Fruit fly (Drosophila melanogaster) whole organism, prepupa: ENCODE results near the gene mldr.

ENCODE experiments used
- Blimp-1 ChIP-seq: fragments of 200-800 bp; sonication (Bioruptor generic); optimal IDR thresholded peaks from 3 replicates; lab custom pipeline; 2017; ENCODE audit warnings: missing biosample characterization, missing genetic modification characterization, mild to moderate bottlenecking, moderate library complexity, missing genetic modification reagents
- CG10631 ChIP-seq: fragments of 200-800 bp; sonication (Bioruptor generic); optimal IDR thresholded peaks from 2 replicates; lab custom pipeline; 2016; ENCODE audit warnings: missing biosample characterization, missing genetic modification characterization
- CG10669 ChIP-seq: fragments of 200-800 bp; sonication (Bioruptor generic); optimal IDR thresholded peaks from 3 replicates; lab custom pipeline; 2018; ENCODE audit warnings: missing biosample characterization, mild to moderate bottlenecking, missing genetic modification characterization, moderate library complexity
- CG11294 ChIP-seq: fragments of 200-800 bp; sonication (Bioruptor generic); IDR thresholded peaks from 2 replicates; pipeline ENCODE4 v1.3.6; 2022; ENCODE audit warnings: missing biosample characterization, missing genetic modification characterization
- CG11762 ChIP-seq: fragments of 200-800 bp; sonication (Bioruptor generic); optimal IDR thresholded peaks from 3 replicates; lab custom pipeline; 2016; ENCODE audit warnings: missing biosample characterization, missing genetic modification characterization; ENCODE audit not compliant: insufficient read depth
- CG11902 ChIP-seq: fragments of 200-800 bp; sonication (Bioruptor generic); optimal IDR thresholded peaks from 3 replicates; lab custom pipeline; 2016; ENCODE audit warnings: missing biosample characterization, missing genetic modification characterization
- CG1621 ChIP-seq: fragments of 200-800 bp; sonication (Bioruptor generic); optimal IDR thresholded peaks from 3 replicates; lab custom pipeline; 2018; ENCODE audit warnings: missing biosample characterization, mild to moderate bottlenecking, missing genetic modification characterization
- CG16779 ChIP-seq: fragments of 200-800 bp; sonication (Bioruptor generic); optimal IDR thresholded peaks from 3 replicates; lab custom pipeline; 2017; ENCODE audit warnings: missing biosample characterization, mild to moderate bottlenecking, missing genetic modification characterization
- CG3032 ChIP-seq: fragments of 200-800 bp; optimal IDR thresholded peaks from 2 replicates; lab custom pipeline; 2019; ENCODE audit warnings: missing biosample characterization, mild to moderate bottlenecking, missing genetic modification characterization, moderate library complexity
- CG31627 ChIP-seq: fragments of 200-800 bp; sonication (Bioruptor generic); optimal IDR thresholded peaks from 3 replicates; lab custom pipeline; 2016; ENCODE audit warnings: missing biosample characterization, missing genetic modification characterization
- CG32006 ChIP-seq: fragments of 200-800 bp; sonication (Bioruptor generic); optimal IDR thresholded peaks from 3 replicates; lab custom pipeline; 2017; ENCODE audit warnings: missing biosample characterization, mild to moderate bottlenecking, missing genetic modification characterization
- CG34406 ChIP-seq: fragments of 200-800 bp; sonication (Bioruptor generic); optimal IDR thresholded peaks from 3 replicates; lab custom pipeline; 2016; ENCODE audit warnings: missing biosample characterization, missing genetic modification characterization
- CG3919 ChIP-seq: fragments of 200-800 bp; sonication (Bioruptor generic); optimal IDR thresholded peaks from 3 replicates; lab custom pipeline; 2016; ENCODE audit warnings: missing biosample characterization, missing genetic modification characterization
- CG4318 ChIP-seq: fragments of 200-800 bp; sonication (Bioruptor generic); optimal IDR thresholded peaks from 3 replicates; lab custom pipeline; 2017; ENCODE audit warnings: missing biosample characterization, mild to moderate bottlenecking, missing genetic modification characterization
- CG6163 ChIP-seq: fragments of 200-800 bp; sonication (Bioruptor generic); IDR thresholded peaks from 3 replicates; pipeline ENCODE4 v1.3.6; 2022; ENCODE audit warnings: missing biosample characterization, missing genetic modification characterization
- CG6276 ChIP-seq: fragments of 200-800 bp; sonication (Bioruptor generic); optimal IDR thresholded peaks from 2 replicates; lab custom pipeline; 2017; ENCODE audit warnings: missing biosample characterization, mild to moderate bottlenecking, missing genetic modification characterization
- CG6792 ChIP-seq: fragments of 200-800 bp; sonication (Bioruptor generic); optimal IDR thresholded peaks from 3 replicates; lab custom pipeline; 2016; ENCODE audit warnings: missing biosample characterization, missing genetic modification characterization
- CG6808 ChIP-seq: fragments of 200-800 bp; sonication (Bioruptor generic); optimal IDR thresholded peaks from 3 replicates; lab custom pipeline; 2017; ENCODE audit warnings: missing biosample characterization, missing genetic modification characterization, mild to moderate bottlenecking, moderate library complexity, missing genetic modification reagents
- CG8319 ChIP-seq: fragments of 200-800 bp; sonication (Bioruptor generic); optimal IDR thresholded peaks from 3 replicates; lab custom pipeline; 2016; ENCODE audit warnings: missing biosample characterization, missing genetic modification characterization
- CG8632 ChIP-seq: fragments of 200-800 bp; sonication (Bioruptor generic); optimal IDR thresholded peaks from 3 replicates; lab custom pipeline; 2016; ENCODE audit warnings: missing biosample characterization, missing genetic modification characterization
- CG9139 ChIP-seq: fragments of 200-800 bp; sonication (Bioruptor generic); optimal IDR thresholded peaks from 3 replicates; lab custom pipeline; 2017; ENCODE audit warnings: missing biosample characterization, mild to moderate bottlenecking, missing genetic modification characterization
- Eip75B ChIP-seq: fragments of 200-800 bp; sonication (Bioruptor generic); optimal IDR thresholded peaks from 3 replicates; lab custom pipeline; 2016; ENCODE audit warnings: missing biosample characterization, missing genetic modification characterization
- Eip78C ChIP-seq: fragments of 200-800 bp; sonication (Bioruptor generic); peaks from one replicate; lab custom pipeline; 2016; ENCODE audit warnings: missing biosample characterization, missing genetic modification characterization
- Eip93F ChIP-seq: fragments of 200-800 bp; sonication (Bioruptor generic); optimal IDR thresholded peaks from 2 replicates; lab custom pipeline; 2016; ENCODE audit warnings: missing biosample characterization, mild to moderate bottlenecking, missing genetic modification characterization
- Ets96B ChIP-seq: fragments of 200-800 bp; optimal IDR thresholded peaks from 2 replicates; lab custom pipeline; 2019; ENCODE audit warnings: missing biosample characterization, mild to moderate bottlenecking, missing genetic modification characterization, moderate library complexity
- Gug ChIP-seq: fragments of 200-800 bp; sonication (Bioruptor generic); IDR thresholded peaks from 2 replicates; pipeline ENCODE4 v1.3.6; 2022; ENCODE audit warnings: missing biosample characterization, missing genetic modification characterization
- Hr38 ChIP-seq: sonication (Bioruptor generic); optimal IDR thresholded peaks from 2 replicates; lab custom pipeline; 2016; ENCODE audit warnings: missing biosample characterization, missing genetic modification characterization
- Hr39 ChIP-seq: fragments of 200-800 bp; sonication (Bioruptor generic); optimal IDR thresholded peaks from 2 replicates; lab custom pipeline; 2016; ENCODE audit warnings: missing biosample characterization, missing genetic modification characterization
- Hr4 ChIP-seq: fragments of 200-800 bp; sonication (Bioruptor generic); optimal IDR thresholded peaks from 3 replicates; lab custom pipeline; 2016; ENCODE audit warnings: missing biosample characterization, missing genetic modification characterization
- Lpt ChIP-seq: fragments of 200-800 bp; sonication (Bioruptor generic); optimal IDR thresholded peaks from 3 replicates; lab custom pipeline; 2016; ENCODE audit warnings: missing biosample characterization, missing genetic modification characterization
- Met ChIP-seq: fragments of 200-800 bp; sonication (Bioruptor generic); optimal IDR thresholded peaks from 3 replicates; lab custom pipeline; 2016; ENCODE audit warnings: missing biosample characterization, missing genetic modification characterization
- OdsH ChIP-seq: fragments of 200-800 bp; sonication (Bioruptor generic); optimal IDR thresholded peaks from 3 replicates; lab custom pipeline; 2016; ENCODE audit warnings: missing biosample characterization, missing genetic modification characterization
- Sox14 ChIP-seq: fragments of 200-800 bp; sonication (Bioruptor generic); optimal IDR thresholded peaks from 3 replicates; lab custom pipeline; 2016; ENCODE audit warnings: missing biosample characterization, missing genetic modification characterization
- Sox15 ChIP-seq: fragments of 200-800 bp; sonication (Bioruptor generic); optimal IDR thresholded peaks from 3 replicates; lab custom pipeline; 2016; ENCODE audit warnings: missing biosample characterization, missing genetic modification characterization
- achi ChIP-seq: fragments of 200-800 bp; sonication (Bioruptor generic); optimal IDR thresholded peaks from 3 replicates; lab custom pipeline; 2016; ENCODE audit warnings: missing biosample characterization, missing genetic modification characterization
- acj6 ChIP-seq: fragments of 200-800 bp; sonication (Bioruptor generic); optimal IDR thresholded peaks from 3 replicates; lab custom pipeline; 2016; ENCODE audit warnings: missing biosample characterization, missing genetic modification characterization
- cyc ChIP-seq: fragments of 200-800 bp; sonication (Bioruptor generic); optimal IDR thresholded peaks from 3 replicates; lab custom pipeline; 2016; ENCODE audit warnings: missing biosample characterization, missing genetic modification characterization
- dac ChIP-seq: fragments of 200-800 bp; sonication (Bioruptor generic); optimal IDR thresholded peaks from 2 replicates; lab custom pipeline; 2017; ENCODE audit warnings: missing biosample characterization, mild to moderate bottlenecking, missing genetic modification characterization
- dsx ChIP-seq: fragments of 200-800 bp; optimal IDR thresholded peaks from 3 replicates; lab custom pipeline; 2019; ENCODE audit warnings: missing biosample characterization, mild to moderate bottlenecking, missing genetic modification characterization, moderate library complexity; ENCODE audit not compliant: poor library complexity, severe bottlenecking
- eg ChIP-seq: fragments of 200-800 bp; sonication (Bioruptor generic); IDR thresholded peaks from 3 replicates; pipeline ENCODE4 v1.3.6; 2022; ENCODE audit warnings: missing biosample characterization, missing genetic modification characterization
- esn ChIP-seq: fragments of 200-800 bp; sonication (Bioruptor generic); optimal IDR thresholded peaks from 2 replicates; lab custom pipeline; 2016; ENCODE audit warnings: missing biosample characterization, mild to moderate bottlenecking, missing genetic modification characterization, moderate library complexity
- fd59A ChIP-seq: fragments of 200-800 bp; sonication (Bioruptor generic); optimal IDR thresholded peaks from 2 replicates; lab custom pipeline; 2017; ENCODE audit warnings: missing biosample characterization, mild to moderate bottlenecking, missing genetic modification characterization, missing genetic modification reagents
- fkh ChIP-seq: fragments of 200-800 bp; sonication (Bioruptor generic); optimal IDR thresholded peaks from 3 replicates; lab custom pipeline; 2017; ENCODE audit warnings: missing biosample characterization, mild to moderate bottlenecking, missing genetic modification characterization, moderate library complexity
- lz ChIP-seq: fragments of 200-800 bp; sonication (Bioruptor generic); optimal IDR thresholded peaks from 3 replicates; lab custom pipeline; 2016; ENCODE audit warnings: missing biosample characterization, missing genetic modification characterization
- net ChIP-seq: fragments of 200-800 bp; sonication (Bioruptor generic); optimal IDR thresholded peaks from 3 replicates; lab custom pipeline; 2016; ENCODE audit warnings: missing biosample characterization, missing genetic modification characterization
- pdm3 ChIP-seq: fragments of 200-800 bp; sonication (Bioruptor generic); optimal IDR thresholded peaks from 3 replicates; lab custom pipeline; 2016; ENCODE audit warnings: missing biosample characterization, missing genetic modification characterization
- salr ChIP-seq, 2 experiments: fragments of 200-800 bp; sonication (Bioruptor generic); optimal IDR thresholded peaks; 3 replicates each; lab custom pipeline; 2016 to 2018; ENCODE audit warnings: missing biosample characterization in 2 of 2, missing genetic modification characterization in 2 of 2, mild to moderate bottlenecking in 1 of 2
- spab ChIP-seq: fragments of 200-800 bp; sonication (Bioruptor generic); optimal IDR thresholded peaks from 2 replicates; lab custom pipeline; 2017; ENCODE audit warnings: missing biosample characterization, mild to moderate bottlenecking, missing genetic modification characterization, missing genetic modification reagents
- ss ChIP-seq, 2 experiments: fragments of 200-800 bp; sonication (Bioruptor generic); optimal IDR thresholded peaks; 2 replicates in 1 of 2; 3 replicates in 1 of 2; lab custom pipeline; 2017 to 2018; ENCODE audit warnings: mild to moderate bottlenecking in 2 of 2, missing biosample characterization in 2 of 2, missing genetic modification characterization in 2 of 2, moderate library complexity in 1 of 2
- svp ChIP-seq: fragments of 200-800 bp; sonication (Bioruptor generic); peaks from one replicate; lab custom pipeline; 2016; ENCODE audit warnings: missing biosample characterization, missing genetic modification characterization
- topi ChIP-seq: fragments of 200-800 bp; sonication (Bioruptor generic); optimal IDR thresholded peaks from 3 replicates; lab custom pipeline; 2016; ENCODE audit warnings: missing biosample characterization, missing genetic modification characterization
- vri ChIP-seq: fragments of 200-800 bp; sonication (Bioruptor generic); optimal IDR thresholded peaks from 3 replicates; lab custom pipeline; 2016; ENCODE audit warnings: missing biosample characterization, mild to moderate bottlenecking, missing genetic modification characterization

The mldr gene

dm6 chrX:6255414-6255915 is 35.6 kb upstream of the mldr start, which contains the start of the genes Rbcn-3A and Spx:
Rbcn-3A (minus strand) TSS chrX:6255487.
Spx (plus strand) TSS chrX:6255822.
- TF ChIP-seq Sox14 (GFP tag; lab: Kevin White, UChicago), result no peak
- TF ChIP-seq spab (GFP tag; lab: Kevin White, UChicago), result no peak
- no peak for TF ChIP-seq CG32006
- TF ChIP-seq CG31627 (GFP tag; lab: Kevin White, UChicago), result peak; percentile 3
- no peak for TF ChIP-seq Eip75B (GFP tag; lab: Kevin White, UChicago)
- no peak for TF ChIP-seq fd59A (GFP tag; lab: Kevin White, UChicago)
- TF ChIP-seq CG6163 (GFP tag; lab: Robert Waterston, UW), result no peak
- TF ChIP-seq Eip93F (GFP tag; lab: Kevin White, UChicago), result no peak
- TF ChIP-seq vri (GFP tag; lab: Kevin White, UChicago), result peak; percentile 39
- TF ChIP-seq CG11762 (GFP tag; lab: Kevin White, UChicago), result no peak
- no peak for TF ChIP-seq OdsH (GFP tag; lab: Kevin White, UChicago)
- TF ChIP-seq Sox15 (GFP tag; lab: Kevin White, UChicago), result no peak
- no peak for TF ChIP-seq CG1621 (tag; lab: Kevin White, UChicago)
- TF ChIP-seq Hr38, result no peak
- peak; percentile 47 for TF ChIP-seq achi
- no peak for TF ChIP-seq CG11294 (GFP tag; lab: Robert Waterston, UW)
- TF ChIP-seq CG9139 (GFP tag; lab: Kevin White, UChicago), result no peak
- TF ChIP-seq esn, result peak; percentile 42
- no peak for TF ChIP-seq CG16779 (tag; lab: Kevin White, UChicago)
- no peak for TF ChIP-seq CG6792 (GFP tag; lab: Kevin White, UChicago)
- peak; percentile 41 for TF ChIP-seq CG3032
- TF ChIP-seq Gug, result no peak
- no peak for TF ChIP-seq CG6276 (GFP tag; lab: Kevin White, UChicago)
- TF ChIP-seq Blimp-1 (GFP tag; lab: Kevin White, UChicago), result no peak
- peak; percentile 35 for TF ChIP-seq acj6 (GFP tag; lab: Kevin White, UChicago)
- peak; percentile 45 for TF ChIP-seq dsx
- TF ChIP-seq net (GFP tag; lab: Kevin White, UChicago), result no peak
- TF ChIP-seq CG8632 (GFP tag; lab: Kevin White, UChicago), result peak; percentile 20
- no peak for TF ChIP-seq CG4318 (GFP tag; lab: Kevin White, UChicago)
- TF ChIP-seq dac (GFP tag; lab: Kevin White, UChicago), result no peak
- TF ChIP-seq lz (GFP tag; lab: Kevin White, UChicago), result peak; percentile 9
- TF ChIP-seq topi, result peak; percentile 13
- TF ChIP-seq ss (GFP tag; optimal IDR thresholded peaks at IDR 0.05; lab: Kevin White, UChicago), result no peak
- TF ChIP-seq Ets96B (tag; lab: Kevin White, UChicago), result no peak
- no peak for TF ChIP-seq fkh
- no peak for TF ChIP-seq Hr4 (GFP tag; lab: Kevin White, UChicago)
- TF ChIP-seq Met, result no peak
- TF ChIP-seq svp (GFP tag; lab: Kevin White, UChicago), result no peak
- no peak for TF ChIP-seq pdm3
- no peak for TF ChIP-seq Lpt (GFP tag; lab: Kevin White, UChicago)
- TF ChIP-seq salr (GFP tag; optimal IDR thresholded peaks at IDR 0.05; lab: Kevin White, UChicago), result no peak
- no peak for TF ChIP-seq cyc (GFP tag; lab: Kevin White, UChicago)
- TF ChIP-seq Hr39 (GFP tag; lab: Kevin White, UChicago), result no peak
- no peak for TF ChIP-seq CG11902 (GFP tag; lab: Kevin White, UChicago)
- no peak for TF ChIP-seq CG8319 (GFP tag; lab: Kevin White, UChicago)
- 0 out of 3 replicates have a peak, but pooled peaks have one; percentile 13 for TF ChIP-seq eg (GFP tag; lab: Robert Waterston, UW)
- no peak for TF ChIP-seq CG10631 (GFP tag; lab: Kevin White, UChicago)
- TF ChIP-seq Eip78C (GFP tag; lab: Kevin White, UChicago), result peak; percentile 61
- TF ChIP-seq CG10669 (GFP tag; lab: Kevin White, UChicago), result no peak
- no peak for TF ChIP-seq CG3919 (GFP tag; lab: Kevin White, UChicago)
- TF ChIP-seq CG34406 (GFP tag; lab: Kevin White, UChicago), result peak; percentile 10
- no peak for TF ChIP-seq CG6808 (GFP tag; lab: Kevin White, UChicago)
